Worm (Caenorhabditis elegans) whole organism, late embryonic: ENCODE results near the gene thn-4.

Source experiments
- ahr-1 ChIP-seq: sonication (generic microtip); optimal IDR thresholded peaks from 2 replicates; lab custom pipeline; 2016; ENCODE audit warnings: missing genetic modification characterization, missing compliant biosample characterization
- ama-1 ChIP-seq: fragments of 150-350 bp; optimal IDR thresholded peaks from 2 replicates; lab custom pipeline; 2014
- ceh-18 ChIP-seq: sonication (generic microtip); optimal IDR thresholded peaks from 2 replicates; lab custom pipeline; 2016; ENCODE audit warnings: missing genetic modification characterization, missing compliant biosample characterization
- ceh-9 ChIP-seq: sonication (generic microtip); optimal IDR thresholded peaks from 2 replicates; lab custom pipeline; 2016; ENCODE audit warnings: mild to moderate bottlenecking, missing genetic modification characterization, inconsistent platforms, missing compliant biosample characterization
- elt-4 ChIP-seq: sonication (generic microtip); optimal IDR thresholded peaks from 2 replicates; lab custom pipeline; 2016; ENCODE audit warnings: missing genetic modification characterization, missing compliant biosample characterization
- ets-4 ChIP-seq: sonication (generic microtip); optimal IDR thresholded peaks from 2 replicates; lab custom pipeline; 2016; ENCODE audit warnings: missing genetic modification characterization, missing compliant biosample characterization
- eyg-1 ChIP-seq: sonication (generic microtip); optimal IDR thresholded peaks from 2 replicates; lab custom pipeline; 2016; ENCODE audit warnings: missing genotype, missing genetic modification characterization, missing compliant biosample characterization
- fax-1 ChIP-seq: sonication (generic microtip); optimal IDR thresholded peaks from 2 replicates; lab custom pipeline; 2016; ENCODE audit warnings: missing genotype, missing genetic modification characterization, missing compliant biosample characterization
- fkh-10 ChIP-seq: fragments of 150-350 bp; optimal IDR thresholded peaks from 2 replicates; lab custom pipeline; 2014; ENCODE audit warnings: missing biosample characterization, missing genetic modification reagents, missing genetic modification characterization
- pax-1 ChIP-seq: fragments of 150-350 bp; optimal IDR thresholded peaks from 2 replicates; lab custom pipeline; 2014; ENCODE audit warnings: missing biosample characterization, missing genetic modification characterization
- pha-4 ChIP-seq: fragments of 150-350 bp; optimal IDR thresholded peaks from 2 replicates; lab custom pipeline; 2018; ENCODE audit warnings: missing biosample characterization, missing genetic modification reagents, missing genetic modification characterization
- pros-1 ChIP-seq: fragments of 150-350 bp; optimal IDR thresholded peaks from 2 replicates; lab custom pipeline; 2014; ENCODE audit warnings: missing biosample characterization, missing genetic modification reagents, missing genetic modification characterization
- rnt-1 ChIP-seq: sonication (generic microtip); optimal IDR thresholded peaks from 2 replicates; lab custom pipeline; 2016; ENCODE audit warnings: missing genetic modification characterization, missing compliant biosample characterization

- TF ChIP-seq pros-1 (no peak), ama-1 (lab: Kevin White, UChicago) (no peak), ceh-9 (tag; lab: Kevin White, UChicago) (no peak), eyg-1 (tag; lab: Kevin White, UChicago) (no peak), ceh-18 (tag; lab: Kevin White, UChicago) (no peak), ahr-1 (tag; lab: Kevin White, UChicago) (no peak), fkh-10 (GFP tag; lab: Kevin White, UChicago) (no peak), pax-1 (tag; lab: Kevin White, UChicago) (no peak), fax-1 (tag; lab: Kevin White, UChicago) (no peak), ets-4 (no peak), elt-4 (no peak), pha-4 (no peak), rnt-1 (no peak)
Measured at ce11 chrV:16879532-16879931, 8.2 kb upstream of the thn-4 start.
